Worm (Caenorhabditis elegans): Measurements from ENCODE around the gene fil-2.

fil-2 gene

DNA sequence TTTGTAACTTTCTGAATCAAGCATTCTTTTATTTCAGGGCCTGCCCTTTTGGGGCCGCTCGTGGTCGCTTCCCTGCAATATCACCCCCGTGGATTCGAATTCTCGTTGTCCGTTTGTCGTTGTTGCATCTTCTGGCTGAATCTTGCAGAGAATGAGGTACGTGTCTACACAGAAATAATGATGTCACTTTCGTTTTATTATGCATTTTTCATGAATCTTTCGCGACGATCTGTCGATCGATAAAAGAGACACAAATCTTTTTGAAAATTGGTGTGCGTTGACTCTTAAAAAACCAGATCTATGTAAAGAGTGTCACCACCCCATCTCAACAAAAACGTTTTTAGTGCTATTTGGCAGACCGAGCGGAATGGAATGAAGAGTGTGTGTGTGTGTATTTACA is 29.7 kb upstream of the fil-2 start:
- TF ChIP-seq elt-1 (tag; optimal IDR thresholded peaks at IDR 0.05) (peak; percentile 28), ceh-82 (tag; optimal IDR thresholded peaks at IDR 0.05) (no peak), pha-4 (tag; optimal IDR thresholded peaks at IDR 0.05) (peak; percentile 15), hmg-11 (tag; optimal IDR thresholded peaks at IDR 0.05) (no peak), nhr-25 (tag; optimal IDR thresholded peaks at IDR 0.05) (peak; percentile 35), egl-27 (tag; optimal IDR thresholded peaks at IDR 0.05) (no peak), nhr-23 (tag; optimal IDR thresholded peaks at IDR 0.05) (no peak), ztf-11 (tag; optimal IDR thresholded peaks at IDR 0.05) (no peak), zag-1 (tag; optimal IDR thresholded peaks at IDR 0.05) (no peak), ceh-28 (tag; optimal IDR thresholded peaks at IDR 0.05) (no peak), R02D3.7 (tag; optimal IDR thresholded peaks at IDR 0.05) (no peak), skn-1 (tag; optimal IDR thresholded peaks at IDR 0.05) (no peak), aly-2 (tag; optimal IDR thresholded peaks at IDR 0.05) (no peak), mml-1 (tag; optimal IDR thresholded peaks at IDR 0.05) (no peak)

DNA sequence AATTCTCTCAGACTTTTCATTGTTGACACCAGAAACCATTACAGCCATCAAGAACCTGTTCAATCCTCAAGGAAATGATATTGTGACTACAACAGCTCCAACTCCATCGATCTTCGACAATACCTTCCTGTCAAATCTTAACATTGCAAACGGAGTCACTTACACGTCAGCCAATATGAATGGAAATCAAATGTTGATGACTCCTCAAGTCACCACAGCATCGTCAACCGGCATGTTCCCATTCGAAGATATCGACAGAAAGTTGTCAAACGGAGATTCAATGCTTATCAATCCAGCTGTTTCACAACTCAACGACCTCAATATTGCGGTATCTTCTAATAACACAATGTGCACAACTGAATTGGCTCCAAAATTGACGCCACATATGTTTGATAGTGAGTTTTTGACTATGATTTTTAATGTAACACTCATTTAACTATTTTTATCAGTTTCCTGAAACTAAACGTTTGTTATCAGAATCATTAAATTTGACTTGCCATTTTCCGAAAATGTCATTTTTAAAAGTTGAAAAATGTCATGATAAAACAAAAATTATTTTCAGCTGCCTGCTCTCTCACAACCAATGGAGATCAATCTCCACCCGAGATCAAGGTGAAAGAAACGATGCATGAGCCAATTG is 27.8 kb upstream of the fil-2 start:
- no peak for TF ChIP-seq eor-1 (tag; optimal IDR thresholded peaks at IDR 0.05)
- TF ChIP-seq elt-2 (tag; optimal IDR thresholded peaks at IDR 0.05) = peak; percentile 87
- TF ChIP-seq pqm-1 (tag; optimal IDR thresholded peaks at IDR 0.05) = peak; percentile 19
- no peak for TF ChIP-seq sea-2 (GFP tag; optimal IDR thresholded peaks at IDR 0.05)
- TF ChIP-seq nhr-43 (tag; optimal IDR thresholded peaks at IDR 0.05; ENCODE audit: poor library complexity, severe bottlenecking) = no peak

DNA sequence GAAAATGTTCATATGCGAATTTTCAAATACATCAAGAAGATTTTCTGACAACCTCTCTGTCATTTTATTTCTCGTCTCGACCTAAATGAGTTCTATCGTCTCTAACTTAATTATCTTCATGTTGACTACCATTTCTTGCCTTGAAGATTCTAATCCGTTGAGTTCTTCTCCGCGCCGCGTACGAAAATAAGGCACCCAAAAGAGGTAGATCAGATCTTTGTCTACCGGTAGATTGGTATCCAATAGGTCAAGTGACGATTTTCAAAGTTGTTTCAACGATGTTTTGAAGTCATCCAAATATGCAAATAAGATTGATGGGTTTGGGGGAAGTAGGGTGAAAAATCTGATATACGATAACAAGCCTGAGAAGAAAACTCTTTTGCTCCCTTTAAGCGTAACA is 24.9 kb upstream of the fil-2 start:
- TF ChIP-seq ceh-28 (tag; optimal IDR thresholded peaks at IDR 0.05) = no peak
- TF ChIP-seq jun-1 (tag; optimal IDR thresholded peaks at IDR 0.05) = no peak
- no peak for TF ChIP-seq ama-1 (optimal IDR thresholded peaks at IDR 0.05)
- no peak for TF ChIP-seq fkh-10 (GFP tag; optimal IDR thresholded peaks at IDR 0.05)
- peak; percentile 52 for TF ChIP-seq nhr-25 (tag; optimal IDR thresholded peaks at IDR 0.05)
- TF ChIP-seq elt-1 (tag; optimal IDR thresholded peaks at IDR 0.05) = peak; percentile 94
- TF ChIP-seq nhr-23 (tag; optimal IDR thresholded peaks at IDR 0.05) = peak; percentile 87
- no peak for TF ChIP-seq sea-2 (GFP tag; optimal IDR thresholded peaks at IDR 0.05)

DNA sequence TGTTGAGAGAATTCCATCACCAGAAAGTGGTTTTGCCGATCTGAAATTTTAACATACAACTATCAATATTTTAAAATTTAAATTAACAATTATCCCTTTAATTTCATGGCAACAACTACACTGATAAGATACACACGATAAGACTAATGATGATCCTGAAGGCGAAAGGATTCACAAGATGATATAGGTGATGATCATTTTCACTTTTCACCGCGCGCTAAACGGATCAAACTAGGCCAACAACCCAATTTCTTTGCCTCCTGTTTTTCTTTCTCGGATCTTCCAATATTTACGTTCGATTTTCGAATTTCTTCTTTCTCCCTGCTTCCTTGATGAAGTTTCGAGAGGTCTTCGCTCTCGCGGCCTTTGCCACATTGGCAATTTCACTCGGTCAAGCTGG is 19.7 kb upstream of the fil-2 start, which contains the start of gene K08B12.1:
Gene K08B12.1 (plus strand): TSS at position 229 of the 400 bp plus-strand sequence.
- TF ChIP-seq elt-3 (tag; optimal IDR thresholded peaks at IDR 0.05) = no peak
- TF ChIP-seq aly-2 (tag; optimal IDR thresholded peaks at IDR 0.05) = no peak
- peak; percentile 68 for TF ChIP-seq nhr-23 (tag; optimal IDR thresholded peaks at IDR 0.05)
- no peak for TF ChIP-seq daf-12 (tag; optimal IDR thresholded peaks at IDR 0.05)
- TF ChIP-seq lin-15B (tag; optimal IDR thresholded peaks at IDR 0.05) = no peak

DNA sequence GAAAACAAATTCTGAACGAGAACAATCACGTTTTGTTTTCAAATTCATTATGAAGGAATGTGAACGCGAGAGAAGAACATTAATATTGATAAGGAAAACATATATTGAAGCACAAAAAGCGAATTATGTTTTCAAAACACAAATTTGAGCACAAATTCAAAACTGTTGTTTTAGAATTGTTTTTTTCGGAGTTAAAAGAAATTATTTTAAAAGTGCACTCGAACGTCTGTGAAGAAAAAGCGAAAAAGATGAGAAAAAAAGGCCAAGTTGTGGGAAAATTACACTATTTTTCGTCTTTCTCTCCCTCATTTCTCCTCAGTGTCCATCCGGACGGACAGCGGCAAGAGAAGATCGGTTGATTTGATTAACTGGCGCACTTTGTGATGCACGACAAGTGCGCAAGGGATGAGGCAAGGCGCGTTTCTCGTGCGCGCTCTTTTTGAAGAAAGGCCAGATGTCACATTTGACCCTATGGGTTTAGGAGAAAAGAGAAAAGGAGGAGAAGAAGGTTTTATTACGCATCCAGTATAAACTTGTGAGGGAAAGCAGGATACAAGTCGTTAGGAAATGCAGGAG is 11.5 kb upstream of the fil-2 start, which contains the start of gene mrck-1:
Gene mrck-1 (minus strand): TSS at position 51 of the 576 bp plus-strand sequence.
- TF ChIP-seq nhr-67 (tag; optimal IDR thresholded peaks at IDR 0.05) (no peak), ceh-16 (tag; optimal IDR thresholded peaks at IDR 0.05) (no peak), pha-4 (tag; optimal IDR thresholded peaks at IDR 0.05) (peak; percentile 74), elt-1 (tag; optimal IDR thresholded peaks at IDR 0.05) (peak; percentile 68), nhr-25 (tag; optimal IDR thresholded peaks at IDR 0.05) (peak; percentile 97), snpc-4 (tag; optimal IDR thresholded peaks at IDR 0.05) (peak; percentile 86), jun-1 (tag; optimal IDR thresholded peaks at IDR 0.05) (peak; percentile 86), ztf-11 (tag; optimal IDR thresholded peaks at IDR 0.05) (no peak), lin-39 (tag; optimal IDR thresholded peaks at IDR 0.05) (peak; percentile 98), lsy-12 (tag; optimal IDR thresholded peaks at IDR 0.05) (peak; percentile 84), elt-3 (tag; optimal IDR thresholded peaks at IDR 0.05) (no peak), ceh-28 (tag; optimal IDR thresholded peaks at IDR 0.05) (peak; percentile 80), R02D3.7 (tag; optimal IDR thresholded peaks at IDR 0.05) (peak; percentile 70), ZK546.5 (tag; optimal IDR thresholded peaks at IDR 0.05) (peak; percentile 34), egl-27 (tag; optimal IDR thresholded peaks at IDR 0.05) (peak; percentile 57), unc-62 (GFP tag; optimal IDR thresholded peaks at IDR 0.05) (peak; percentile 74), sea-2 (GFP tag; optimal IDR thresholded peaks at IDR 0.05) (no peak), zag-1 (tag; optimal IDR thresholded peaks at IDR 0.05) (peak; percentile 78), skn-1 (tag; optimal IDR thresholded peaks at IDR 0.05) (peak; percentile 59), ceh-82 (tag; optimal IDR thresholded peaks at IDR 0.05) (peak; percentile 50), nhr-23 (tag; optimal IDR thresholded peaks at IDR 0.05) (peak; percentile 95), egl-5 (tag; optimal IDR thresholded peaks at IDR 0.05) (peak; percentile 87), nhr-77 (tag; optimal IDR thresholded peaks at IDR 0.05) (no peak), nhr-43 (tag; optimal IDR thresholded peaks at IDR 0.05; ENCODE audit: poor library complexity, severe bottlenecking) (peak; percentile 82), elt-2 (tag; optimal IDR thresholded peaks at IDR 0.05) (peak; percentile 57), mml-1 (tag; optimal IDR thresholded peaks at IDR 0.05) (no peak), nhr-12 (tag; optimal IDR thresholded peaks at IDR 0.05) (no peak), nhr-237 (tag; optimal IDR thresholded peaks at IDR 0.05) (no peak), unc-39 (tag; optimal IDR thresholded peaks at IDR 0.05) (no peak), fkh-2 (tag; optimal IDR thresholded peaks at IDR 0.05) (no peak), ceh-9 (tag; optimal IDR thresholded peaks at IDR 0.05) (no peak), daf-12 (tag; optimal IDR thresholded peaks at IDR 0.05) (peak; percentile 46), nhr-28 (tag; optimal IDR thresholded peaks at IDR 0.05) (no peak), aly-2 (tag; optimal IDR thresholded peaks at IDR 0.05) (no peak), fos-1 (tag; optimal IDR thresholded peaks at IDR 0.05) (no peak), eor-1 (tag; optimal IDR thresholded peaks at IDR 0.05) (no peak)
